Worm (Caenorhabditis elegans) whole organism, young adult: ENCODE measurements around the gene T10B9.9.

Source experiments
- F10E7.11 ChIP-seq: sonication (generic microtip); optimal IDR thresholded peaks from 2 replicates; lab custom pipeline; 2017; ENCODE audit warnings: mild to moderate bottlenecking, missing genetic modification characterization, moderate library complexity, missing compliant biosample characterization
- F57C9.4 ChIP-seq: sonication (generic microtip); optimal IDR thresholded peaks from 2 replicates; lab custom pipeline; 2017; ENCODE audit warnings: mild to moderate bottlenecking, missing genetic modification characterization, missing compliant biosample characterization
- T26A5.8 ChIP-seq: sonication (generic microtip); optimal IDR thresholded peaks from 2 replicates; lab custom pipeline; 2016; ENCODE audit warnings: missing genetic modification characterization, missing compliant biosample characterization
- Y53F4B.3 ChIP-seq: fragments of 200-800 bp; sonication (Bioruptor generic); IDR thresholded peaks from 2 replicates; pipeline ENCODE4 v1.3.6; 2022; ENCODE audit warnings: missing genetic modification reagents, missing genetic modification characterization, missing compliant biosample characterization
- Y53G8AR.9 ChIP-seq: fragments of 200-800 bp; sonication (Bioruptor generic); conservative IDR thresholded peaks from 2 replicates; pipeline ENCODE4 v1.3.6; 2022; ENCODE audit warnings: missing genetic modification reagents, missing genetic modification characterization, missing compliant biosample characterization
- Y56A3A.18 ChIP-seq: fragments of 200-800 bp; sonication (Bioruptor generic); IDR thresholded peaks from 2 replicates; pipeline ENCODE4 v1.3.6; 2022; ENCODE audit warnings: missing genetic modification reagents, missing genetic modification characterization, missing compliant biosample characterization
- Y95B8A.8 ChIP-seq: fragments of 200-800 bp; sonication (Bioruptor generic); IDR thresholded peaks from 2 replicates; pipeline ENCODE4 v1.3.6; 2022; ENCODE audit warnings: missing genetic modification reagents, missing genetic modification characterization, missing compliant biosample characterization
- ama-1 ChIP-seq, 3 experiments: fragments of 150-350 bp in 1 of 3; sonication (generic microtip) in 2 of 3; optimal IDR thresholded peaks; 2 replicates each; lab custom pipeline; 2014 to 2018; ENCODE audit warnings: missing biosample characterization in 2 of 3, missing genetic modification characterization in 2 of 3, missing genetic modification reagents in 2 of 3
- atf-7 ChIP-seq: sonication (generic microtip); optimal IDR thresholded peaks from 2 replicates; lab custom pipeline; 2017; ENCODE audit warnings: mild to moderate bottlenecking, missing genetic modification characterization, missing compliant biosample characterization
- athp-1 ChIP-seq: sonication (generic microtip); optimal IDR thresholded peaks from 2 replicates; lab custom pipeline; 2017; ENCODE audit warnings: mild to moderate bottlenecking, missing genetic modification characterization, missing compliant biosample characterization
- dox-1 ChIP-seq: fragments of 200-800 bp; sonication (Bioruptor generic); IDR thresholded peaks from 2 replicates; pipeline ENCODE4 v1.3.6; 2022; ENCODE audit warnings: missing genetic modification reagents, missing genetic modification characterization, missing compliant biosample characterization
- egl-18 ChIP-seq: fragments of 200-800 bp; sonication (Bioruptor generic); IDR thresholded peaks from 2 replicates; pipeline ENCODE4 v1.3.6; 2022; ENCODE audit warnings: missing genetic modification reagents, missing genetic modification characterization, missing compliant biosample characterization
- ekl-4 ChIP-seq: fragments of 200-800 bp; sonication (Bioruptor generic); IDR thresholded peaks from 2 replicates; pipeline ENCODE4 v1.3.6; 2022; ENCODE audit warnings: missing genetic modification reagents, missing genetic modification characterization, missing compliant biosample characterization
- ets-4 ChIP-seq: fragments of 200-800 bp; sonication (Bioruptor generic); optimal IDR thresholded peaks from 2 replicates; lab custom pipeline; 2018; ENCODE audit warnings: mild to moderate bottlenecking, missing genetic modification characterization, missing compliant biosample characterization
- gei-17 ChIP-seq: fragments of 200-800 bp; sonication (Bioruptor generic); optimal IDR thresholded peaks from 2 replicates; lab custom pipeline; 2018; ENCODE audit warnings: mild to moderate bottlenecking, missing genetic modification characterization, missing compliant biosample characterization
- hmg-1.2 ChIP-seq: fragments of 200-800 bp; sonication (Bioruptor generic); IDR thresholded peaks from 2 replicates; pipeline ENCODE4 v1.3.6; 2022; ENCODE audit warnings: missing genetic modification reagents, missing genetic modification characterization, missing compliant biosample characterization
- hsf-1 ChIP-seq: fragments of 200-800 bp; sonication (Bioruptor generic); IDR thresholded peaks from 2 replicates; pipeline ENCODE4 v1.3.6; 2022; ENCODE audit warnings: missing genetic modification reagents, missing genetic modification characterization, missing compliant biosample characterization
- let-526 ChIP-seq: fragments of 200-800 bp; sonication (Bioruptor generic); IDR thresholded peaks from 2 replicates; pipeline ENCODE4 v1.3.6; 2022; ENCODE audit warnings: missing genetic modification reagents, missing genetic modification characterization, missing compliant biosample characterization
- let-607 ChIP-seq, 2 experiments: fragments of 200-800 bp in 1 of 2; sonication (Bioruptor generic) in 1 of 2; sonication (generic microtip) in 1 of 2; optimal IDR thresholded peaks; 2 replicates each; lab custom pipeline; 2016 to 2018; ENCODE audit warnings: mild to moderate bottlenecking in 2 of 2, missing compliant biosample characterization in 2 of 2, missing genetic modification characterization in 2 of 2, moderate library complexity in 2 of 2, missing genotype in 1 of 2
- lin-26 ChIP-seq: fragments of 200-800 bp; sonication (Bioruptor generic); IDR thresholded peaks from 2 replicates; pipeline ENCODE4 v1.3.6; 2022; ENCODE audit warnings: missing genetic modification reagents, missing genetic modification characterization, missing compliant biosample characterization
- lin-54 ChIP-seq: fragments of 200-800 bp; sonication (Bioruptor generic); optimal IDR thresholded peaks from 2 replicates; lab custom pipeline; 2018; ENCODE audit warnings: mild to moderate bottlenecking, missing genetic modification characterization, missing compliant biosample characterization
- madf-10 ChIP-seq: sonication (generic microtip); optimal IDR thresholded peaks from 2 replicates; lab custom pipeline; 2016; ENCODE audit warnings: mild to moderate bottlenecking, missing genetic modification characterization, missing compliant biosample characterization
- madf-3 ChIP-seq: fragments of 200-800 bp; sonication (Bioruptor generic); IDR thresholded peaks from 2 replicates; pipeline ENCODE4 v1.3.6; 2022; ENCODE audit warnings: missing genetic modification reagents, missing genetic modification characterization, missing compliant biosample characterization
- madf-6 ChIP-seq: fragments of 200-800 bp; sonication (Bioruptor generic); IDR thresholded peaks from 2 replicates; pipeline ENCODE4 v1.3.6; 2022; ENCODE audit warnings: missing genetic modification reagents, missing genetic modification characterization, missing compliant biosample characterization
- nfya-1 ChIP-seq: sonication (generic microtip); optimal IDR thresholded peaks from 2 replicates; lab custom pipeline; 2017; ENCODE audit warnings: antibody characterized with exemption, missing compliant biosample characterization, missing genetic modification characterization, borderline replicate concordance; ENCODE audit not compliant: insufficient read depth
- nfyb-1 ChIP-seq: fragments of 200-800 bp; sonication (Bioruptor generic); IDR thresholded peaks from 2 replicates; pipeline ENCODE4 v1.3.6; 2022; ENCODE audit warnings: missing genetic modification reagents, missing genetic modification characterization, missing compliant biosample characterization
- nhr-120 ChIP-seq: fragments of 200-800 bp; sonication (Bioruptor generic); IDR thresholded peaks from 2 replicates; pipeline ENCODE4 v1.3.6; 2022; ENCODE audit warnings: missing genetic modification characterization, missing compliant biosample characterization
- nhr-27 ChIP-seq: fragments of 200-800 bp; sonication (Bioruptor generic); optimal IDR thresholded peaks from 2 replicates; lab custom pipeline; 2018; ENCODE audit warnings: mild to moderate bottlenecking, missing genetic modification characterization, moderate library complexity, missing compliant biosample characterization
- nhr-80 ChIP-seq: sonication (generic microtip); optimal IDR thresholded peaks from 2 replicates; lab custom pipeline; 2016; ENCODE audit warnings: missing genetic modification characterization, missing compliant biosample characterization
- nhr-90 ChIP-seq: sonication (generic microtip); optimal IDR thresholded peaks from 2 replicates; lab custom pipeline; 2016; ENCODE audit warnings: missing genotype, mild to moderate bottlenecking, missing genetic modification characterization, missing compliant biosample characterization
- pbrm-1 ChIP-seq: fragments of 200-800 bp; sonication (Bioruptor generic); IDR thresholded peaks from 2 replicates; pipeline ENCODE4 v1.3.6; 2022; ENCODE audit warnings: missing genetic modification reagents, missing genetic modification characterization, missing compliant biosample characterization
- pha-4 ChIP-seq: fragments of 150-350 bp; sonication (generic microtip); optimal IDR thresholded peaks from 2 replicates; lab custom pipeline; 2014; ENCODE audit warnings: missing biosample characterization, missing genetic modification reagents, missing genetic modification characterization
- repo-1 ChIP-seq: sonication (generic microtip); optimal IDR thresholded peaks from 2 replicates; lab custom pipeline; 2017; ENCODE audit warnings: mild to moderate bottlenecking, missing genetic modification characterization, missing compliant biosample characterization
- sdz-38 ChIP-seq: sonication (generic microtip); optimal IDR thresholded peaks from 2 replicates; lab custom pipeline; 2016; ENCODE audit warnings: missing genotype, missing genetic modification characterization, missing compliant biosample characterization
- sea-2 ChIP-seq: fragments of 200-800 bp; sonication (Bioruptor generic); IDR thresholded peaks from 2 replicates; pipeline ENCODE4 v1.3.6; 2022; ENCODE audit warnings: missing genetic modification characterization, missing compliant biosample characterization
- snpc-3.4 ChIP-seq: sonication (generic microtip); optimal IDR thresholded peaks from 2 replicates; lab custom pipeline; 2017; ENCODE audit warnings: missing genetic modification characterization, mild to moderate bottlenecking, missing compliant biosample characterization, antibody characterized with exemption, moderate library complexity, missing genotype, missing genetic modification reagents
- snpc-4 ChIP-seq, 5 experiments: fragments of 150-350 bp in 1 of 5; sonication (generic microtip) in 4 of 5; optimal IDR thresholded peaks; 2 replicates each; lab custom pipeline; 2014 to 2018; ENCODE audit warnings: missing genetic modification characterization in 5 of 5, missing biosample characterization in 3 of 5, antibody characterized with exemption in 2 of 5, mild to moderate bottlenecking in 2 of 5, missing compliant biosample characterization in 2 of 5, missing genotype in 2 of 5, moderate library complexity in 2 of 5, missing genetic modification reagents in 1 of 5
- tbp1 ChIP-seq: fragments of 200-800 bp; sonication (Bioruptor generic); optimal IDR thresholded peaks from 2 replicates; lab custom pipeline; 2018; ENCODE audit warnings: mild to moderate bottlenecking, missing genetic modification characterization, missing compliant biosample characterization
- tlf-1 ChIP-seq: fragments of 200-800 bp; sonication (Bioruptor generic); optimal IDR thresholded peaks from 2 replicates; lab custom pipeline; 2018; ENCODE audit warnings: mild to moderate bottlenecking, missing genetic modification characterization, missing compliant biosample characterization
- unc-62 ChIP-seq: fragments of 150-350 bp; optimal IDR thresholded peaks from 2 replicates; lab custom pipeline; 2014; ENCODE audit warnings: missing biosample characterization, missing genetic modification reagents, missing genetic modification characterization
- ztf-22 ChIP-seq: fragments of 200-800 bp; sonication (Bioruptor generic); optimal IDR thresholded peaks from 2 replicates; lab custom pipeline; 2018; ENCODE audit warnings: mild to moderate bottlenecking, missing genetic modification characterization, moderate library complexity, missing compliant biosample characterization
- ztf-6 ChIP-seq: fragments of 200-800 bp; sonication (Bioruptor generic); IDR thresholded peaks from 2 replicates; pipeline ENCODE4 v1.3.6; 2022; ENCODE audit warnings: missing genetic modification reagents, missing genetic modification characterization, missing compliant biosample characterization

The T10B9.9 gene

DNA sequence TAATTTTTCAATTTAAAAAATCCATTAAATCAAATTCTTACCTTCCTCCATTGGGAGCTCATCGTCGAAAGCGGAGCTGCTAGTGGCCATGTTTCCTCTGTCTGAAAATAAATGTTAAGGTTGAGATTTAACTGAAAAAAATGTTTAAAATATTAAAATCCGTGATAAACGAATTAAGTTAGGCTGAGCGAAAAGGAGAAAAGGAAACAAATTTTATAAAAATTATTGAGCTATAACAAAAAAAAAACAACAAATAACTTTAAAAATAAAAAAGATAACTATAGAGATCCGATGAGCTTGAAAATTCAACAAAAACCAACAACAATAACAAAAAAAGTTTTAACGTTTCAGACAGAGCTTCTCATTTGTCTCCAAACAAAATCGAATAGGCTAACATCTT, 32.9 kb downstream of the T10B9.9 start, which contains the start of gene pno-1:
Gene pno-1, minus strand, starts transcription at position 101 of the 400 bp plus-strand sequence.
- TF ChIP-seq T26A5.8 (no peak), ama-1 (optimal IDR thresholded peaks at IDR 0.05; lab: Kevin White, UChicago) (no peak), ama-1 (GFP tag; optimal IDR thresholded peaks at IDR 0.05; lab: Kevin White, UChicago) (peak in 1 of 2 experiments; percentile 14), madf-6 (peak; percentile 41; the same call in 1 of the 2 replicates), F10E7.11 (tag; lab: Kevin White, UChicago) (no peak), ztf-6 (no peak)
- TF ChIP-seq, all 124 proteins: peak for 2

DNA sequence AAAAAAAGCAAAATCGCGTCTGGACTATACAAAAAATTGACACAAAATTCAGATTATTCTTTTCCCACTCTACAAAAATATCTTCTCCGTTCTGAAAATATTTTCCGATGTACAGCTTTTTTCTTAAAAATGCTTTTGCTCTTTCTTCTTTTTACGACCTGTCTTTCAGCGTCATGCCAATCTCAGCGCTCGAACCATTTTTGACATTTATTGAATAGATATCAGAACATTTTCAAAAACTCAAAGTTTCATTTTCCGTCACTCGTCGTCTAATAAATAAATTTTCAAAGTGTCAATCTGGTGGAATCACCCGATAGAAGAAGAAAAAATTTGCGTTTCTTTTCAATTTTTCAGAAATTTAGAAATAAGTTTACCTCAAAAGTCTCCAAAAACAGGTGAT, 34.3 kb downstream of the T10B9.9 start:
- TF ChIP-seq hsf-1 (no peak), hmg-1.2 (GFP tag; lab: Robert Waterston, UW) (no peak), nfyb-1 (GFP tag; lab: Robert Waterston, UW) (peak; percentile 28; the same call in 1 of the 2 replicates), Y53F4B.3 (no peak), atf-7 (peak; percentile 22), lin-54 (GFP tag; lab: Kevin White, UChicago) (peak; percentile 6), nhr-27 (tag; lab: Kevin White, UChicago) (no peak), unc-62 (GFP tag; lab: Kevin White, UChicago) (peak; percentile 97), let-526 (GFP tag; lab: Robert Waterston, UW) (0 out of 2 replicates have a peak, but pooled peaks have one; percentile 17), lin-26 (GFP tag; lab: Robert Waterston, UW) (no peak), ztf-22 (GFP tag; lab: Kevin White, UChicago) (peak; percentile 2), Y95B8A.8 (GFP tag; lab: Robert Waterston, UW) (no peak), F10E7.11 (tag; lab: Kevin White, UChicago) (no peak), nhr-80 (tag; lab: Kevin White, UChicago) (peak; percentile 63), repo-1 (tag; lab: Kevin White, UChicago) (no peak), tlf-1 (GFP tag; lab: Kevin White, UChicago) (peak; percentile 41), sea-2 (GFP tag; lab: Robert Waterston, UW) (no peak), F57C9.4 (tag; lab: Kevin White, UChicago) (no peak), sdz-38 (tag; lab: Kevin White, UChicago) (no peak), gei-17 (GFP tag; lab: Kevin White, UChicago) (no peak), ekl-4 (GFP tag; lab: Robert Waterston, UW) (no peak), tbp1 (peak; percentile 33), egl-18 (GFP tag; lab: Robert Waterston, UW) (no peak), let-607 (tag; optimal IDR thresholded peaks at IDR 0.05; lab: Kevin White, UChicago) (peak; percentile 78 to 88), snpc-4 (GFP tag; optimal IDR thresholded peaks at IDR 0.05; lab: Kevin White, UChicago) (no peak), snpc-4 (tag; optimal IDR thresholded peaks at IDR 0.05; lab: Kevin White, UChicago) (no peak), madf-10 (peak; percentile 2), nhr-120 (GFP tag; lab: Robert Waterston, UW) (no peak)

ce11 chrII:9740552-9740951, 35.1 kb downstream of the T10B9.9 start:
- 0 out of 2 replicates have a peak, but pooled peaks have one; percentile 8 for TF ChIP-seq Y56A3A.18 (GFP tag; lab: Robert Waterston, UW)
- TF ChIP-seq madf-3 (GFP tag; lab: Robert Waterston, UW) = 0 out of 2 replicates have a peak, but pooled peaks have one; percentile 61
- 0 out of 2 replicates have a peak, but pooled peaks have one; percentile 47 for TF ChIP-seq Y53G8AR.9
- peak; percentile 38 for TF ChIP-seq nhr-90 (tag; lab: Kevin White, UChicago)
- peak; percentile 53 for TF ChIP-seq pha-4 (tag; lab: Kevin White, UChicago)
- no peak for TF ChIP-seq nfya-1
- TF ChIP-seq snpc-4 (GFP tag; optimal IDR thresholded peaks at IDR 0.05; lab: Kevin White, UChicago) = no peak
- peak in 1 of 4 experiments; percentile 4 for TF ChIP-seq snpc-4 (tag; optimal IDR thresholded peaks at IDR 0.05; lab: Kevin White, UChicago)
- TF ChIP-seq snpc-3.4 (tag; lab: Kevin White, UChicago) = no peak
- peak; percentile 13 for TF ChIP-seq tbp1
- TF ChIP-seq madf-6 = no peak
- TF ChIP-seq hmg-1.2 (GFP tag; lab: Robert Waterston, UW) = 0 out of 2 replicates have a peak, but pooled peaks have one; percentile 11
- TF ChIP-seq ztf-22 (GFP tag; lab: Kevin White, UChicago) = peak; percentile 76
- peak; percentile 60; the same call in 1 of the 2 replicates for TF ChIP-seq dox-1 (GFP tag; lab: Robert Waterston, UW)
- TF ChIP-seq pbrm-1 (GFP tag; lab: Robert Waterston, UW) = 0 out of 2 replicates have a peak, but pooled peaks have one; percentile 41
- peak; percentile 86 for TF ChIP-seq nhr-80 (tag; lab: Kevin White, UChicago)
- TF ChIP-seq athp-1 (tag; lab: Kevin White, UChicago) = no peak
- peak; percentile 61 to 69 for TF ChIP-seq let-607 (tag; optimal IDR thresholded peaks at IDR 0.05; lab: Kevin White, UChicago)
- peak; percentile 3 for TF ChIP-seq ets-4 (GFP tag; lab: Kevin White, UChicago)
- no peak for TF ChIP-seq ztf-6
